Fruit fly (Drosophila melanogaster) whole organism, embryonic: ENCODE measurements around the gene CG18596.

Experiments used
- Abd-B ChIP-seq: fragments of 200-800 bp; sonication (Bioruptor generic); optimal IDR thresholded peaks from 2 replicates; lab custom pipeline; 2018; ENCODE audit warnings: missing biosample characterization, mild to moderate bottlenecking, missing genetic modification characterization, moderate library complexity
- Atf6 ChIP-seq: fragments of 200-800 bp; sonication (Bioruptor generic); IDR thresholded peaks from 2 replicates; pipeline ENCODE4 v1.3.6; 2022; ENCODE audit warnings: missing biosample characterization, missing genetic modification characterization
- Blimp-1 ChIP-seq: fragments of 200-800 bp; sonication (Bioruptor generic); optimal IDR thresholded peaks from 3 replicates; lab custom pipeline; 2018; ENCODE audit warnings: missing biosample characterization, missing genetic modification characterization, mild to moderate bottlenecking, moderate library complexity, missing genetic modification reagents
- C15 ChIP-seq: fragments of 200-800 bp; sonication (Bioruptor generic); IDR thresholded peaks from 3 replicates; pipeline ENCODE4 v1.3.6; 2022; ENCODE audit warnings: missing biosample characterization, missing genetic modification characterization
- CG10366 ChIP-seq: fragments of 200-800 bp; sonication (Bioruptor generic); IDR thresholded peaks from 2 replicates; pipeline ENCODE4 v1.3.6; 2022; ENCODE audit warnings: missing biosample characterization, missing genetic modification characterization
- CG10431 ChIP-seq: fragments of 200-800 bp; sonication (Bioruptor generic); optimal IDR thresholded peaks from 3 replicates; lab custom pipeline; 2018; ENCODE audit warnings: missing biosample characterization, mild to moderate bottlenecking, missing genetic modification characterization
- CG10654 ChIP-seq: fragments of 200-800 bp; sonication (Bioruptor generic); optimal IDR thresholded peaks from 2 replicates; lab custom pipeline; 2016; ENCODE audit warnings: missing biosample characterization, missing genetic modification characterization
- CG10979 ChIP-seq: fragments of 200-800 bp; sonication (Bioruptor generic); optimal IDR thresholded peaks from 2 replicates; lab custom pipeline; 2018; ENCODE audit warnings: missing biosample characterization, mild to moderate bottlenecking, missing genetic modification characterization, moderate library complexity
- CG11085 ChIP-seq: fragments of 200-800 bp; sonication (Bioruptor generic); IDR thresholded peaks from 2 replicates; pipeline ENCODE4 v1.3.6; 2022; ENCODE audit warnings: missing biosample characterization, missing genetic modification characterization
- CG11398 ChIP-seq: fragments of 200-800 bp; sonication (Bioruptor generic); optimal IDR thresholded peaks from 2 replicates; lab custom pipeline; 2016; ENCODE audit warnings: missing biosample characterization, missing genetic modification characterization
- CG11456 ChIP-seq: fragments of 200-800 bp; sonication (Bioruptor generic); IDR thresholded peaks from 3 replicates; pipeline ENCODE4 v1.3.6; 2022; ENCODE audit warnings: missing biosample characterization, missing genetic modification characterization
- CG11695 ChIP-seq: fragments of 200-800 bp; sonication (Bioruptor generic); IDR thresholded peaks from 3 replicates; pipeline ENCODE4 v1.3.6; 2022; ENCODE audit warnings: missing biosample characterization, missing genetic modification characterization
- CG15479 ChIP-seq: fragments of 200-800 bp; sonication (Bioruptor generic); optimal IDR thresholded peaks from 3 replicates; lab custom pipeline; 2019; ENCODE audit warnings: missing biosample characterization, mild to moderate bottlenecking, missing genetic modification characterization, moderate library complexity
- CG17361 ChIP-seq: fragments of 200-800 bp; sonication (Bioruptor generic); IDR thresholded peaks from 3 replicates; pipeline ENCODE4 v1.3.6; 2022; ENCODE audit warnings: missing biosample characterization, missing genetic modification characterization
- CG17385 ChIP-seq: fragments of 200-800 bp; sonication (Bioruptor generic); optimal IDR thresholded peaks from 3 replicates; lab custom pipeline; 2018; ENCODE audit warnings: missing biosample characterization, mild to moderate bottlenecking, missing genetic modification characterization
- CG17568 ChIP-seq: fragments of 200-800 bp; sonication (Bioruptor generic); optimal IDR thresholded peaks from 2 replicates; lab custom pipeline; 2018; ENCODE audit warnings: missing biosample characterization, mild to moderate bottlenecking, missing genetic modification characterization, moderate library complexity
- CG33557 ChIP-seq: fragments of 200-800 bp; sonication (Bioruptor generic); optimal IDR thresholded peaks from 2 replicates; lab custom pipeline; 2019; ENCODE audit warnings: missing biosample characterization, mild to moderate bottlenecking, missing genetic modification characterization, moderate library complexity
- CG34224 ChIP-seq: fragments of 200-800 bp; sonication (Bioruptor generic); IDR thresholded peaks from 3 replicates; pipeline ENCODE4 v1.3.6; 2022; ENCODE audit warnings: missing biosample characterization, missing genetic modification characterization; ENCODE audit not compliant: partially characterized antibody
- CG4282 ChIP-seq: fragments of 200-800 bp; sonication (Bioruptor generic); optimal IDR thresholded peaks from 2 replicates; lab custom pipeline; 2016; ENCODE audit warnings: missing biosample characterization, missing genetic modification characterization
- CG6791 ChIP-seq: fragments of 200-800 bp; sonication (Bioruptor generic); IDR thresholded peaks from 3 replicates; pipeline ENCODE4 v1.3.6; 2022; ENCODE audit warnings: missing biosample characterization, missing genetic modification characterization; ENCODE audit not compliant: partially characterized antibody
- CG6854 ChIP-seq: fragments of 200-800 bp; sonication (Bioruptor generic); optimal IDR thresholded peaks from 3 replicates; lab custom pipeline; 2017; ENCODE audit warnings: missing biosample characterization, mild to moderate bottlenecking, missing genetic modification characterization
- CG7372 ChIP-seq: fragments of 200-800 bp; sonication (Bioruptor generic); IDR thresholded peaks from 2 replicates; pipeline ENCODE4 v1.3.6; 2022; ENCODE audit warnings: missing biosample characterization, missing genetic modification characterization
- CG8388 ChIP-seq: fragments of 200-800 bp; sonication (Bioruptor generic); optimal IDR thresholded peaks from 2 replicates; lab custom pipeline; 2019; ENCODE audit warnings: missing biosample characterization, mild to moderate bottlenecking, missing genetic modification characterization, moderate library complexity
- CrebB ChIP-seq: fragments of 200-800 bp; sonication (Bioruptor generic); optimal IDR thresholded peaks from 3 replicates; lab custom pipeline; 2018; ENCODE audit warnings: missing biosample characterization, mild to moderate bottlenecking, missing genetic modification characterization
- Dbx ChIP-seq: fragments of 200-800 bp; sonication (Bioruptor generic); IDR thresholded peaks from 3 replicates; pipeline ENCODE4 v1.3.6; 2022; ENCODE audit warnings: missing biosample characterization, missing genetic modification characterization
- Dfd ChIP-seq, 2 experiments: fragments of >200 bp; optimal IDR thresholded peaks; 2 replicates each; lab custom pipeline; 2017; ENCODE audit warnings: missing biosample characterization in 2 of 2, missing genetic modification characterization in 2 of 2
- E2f2 ChIP-seq: fragments of 200-800 bp; sonication (Bioruptor generic); IDR thresholded peaks from 2 replicates; pipeline ENCODE4 v1.3.6; 2022; ENCODE audit warnings: missing biosample characterization, missing genetic modification characterization
- Eip74EF ChIP-seq, 2 experiments: fragments of 200-800 bp in 1 of 2; fragments of >200 bp in 1 of 2; sonication (Bioruptor generic) in 1 of 2; optimal IDR thresholded peaks; 2 replicates each; lab custom pipeline; 2017 to 2019; ENCODE audit warnings: missing biosample characterization in 2 of 2, missing genetic modification characterization in 2 of 2, mild to moderate bottlenecking in 1 of 2, moderate library complexity in 1 of 2
- Ets97D ChIP-seq: fragments of 200-800 bp; sonication (Bioruptor generic); optimal IDR thresholded peaks from 3 replicates; lab custom pipeline; 2016; ENCODE audit warnings: missing biosample characterization, missing genetic modification characterization
- Gsc ChIP-seq: fragments of 200-800 bp; sonication (Bioruptor generic); IDR thresholded peaks from 2 replicates; pipeline ENCODE4 v1.3.6; 2022; ENCODE audit warnings: missing biosample characterization, missing genetic modification characterization
- HLH3B ChIP-seq: fragments of 200-800 bp; sonication (Bioruptor generic); IDR thresholded peaks from 2 replicates; pipeline ENCODE4 v1.3.6; 2022; ENCODE audit warnings: missing biosample characterization, missing genetic modification characterization
- Hmr ChIP-seq: fragments of 200-800 bp; sonication (Bioruptor generic); optimal IDR thresholded peaks from 3 replicates; lab custom pipeline; 2017; ENCODE audit warnings: mild to moderate bottlenecking, missing biosample characterization, missing genetic modification reagents, missing genetic modification characterization
- Jarid2 ChIP-seq: fragments of 200-800 bp; sonication (Bioruptor generic); optimal IDR thresholded peaks from 3 replicates; lab custom pipeline; 2017; ENCODE audit warnings: mild to moderate bottlenecking, missing biosample characterization, missing genetic modification reagents, missing genetic modification characterization
- Kr ChIP-seq: fragments of 200-800 bp; sonication (Bioruptor generic); optimal IDR thresholded peaks from 2 replicates; lab custom pipeline; 2017; ENCODE audit warnings: missing biosample characterization, mild to moderate bottlenecking, missing genetic modification characterization
- Meics ChIP-seq: fragments of 200-800 bp; sonication (Bioruptor generic); optimal IDR thresholded peaks from 2 replicates; lab custom pipeline; 2017; ENCODE audit warnings: missing biosample characterization, mild to moderate bottlenecking, missing genetic modification characterization
- Mes4 ChIP-seq: fragments of 200-800 bp; sonication (Bioruptor generic); optimal IDR thresholded peaks from 2 replicates; lab custom pipeline; 2016; ENCODE audit warnings: missing biosample characterization, missing genetic modification characterization
- NC2α ChIP-seq: fragments of 200-800 bp; sonication (Bioruptor generic); optimal IDR thresholded peaks from 2 replicates; lab custom pipeline; 2016; ENCODE audit warnings: missing biosample characterization, missing genetic modification characterization
- Ptx1 ChIP-seq: fragments of 200-800 bp; sonication (Bioruptor generic); IDR thresholded peaks from 2 replicates; pipeline ENCODE4 v1.3.6; 2022; ENCODE audit warnings: missing biosample characterization, missing genetic modification characterization
- Tbp ChIP-seq: fragments of >200 bp; optimal IDR thresholded peaks from 2 replicates; lab custom pipeline; 2018; ENCODE audit warnings: missing biosample characterization, missing genetic modification characterization
- bigmax ChIP-seq: fragments of 200-800 bp; sonication (Bioruptor generic); optimal IDR thresholded peaks from 2 replicates; lab custom pipeline; 2018; ENCODE audit warnings: missing biosample characterization, mild to moderate bottlenecking, missing genetic modification characterization
- ci ChIP-seq: fragments of 200-800 bp; sonication (Bioruptor generic); IDR thresholded peaks from 3 replicates; pipeline ENCODE4 v1.3.6; 2022; ENCODE audit warnings: missing biosample characterization, missing genetic modification characterization
- croc ChIP-seq: fragments of 200-800 bp; sonication (Bioruptor generic); conservative IDR thresholded peaks from 3 replicates; pipeline ENCODE4 v1.3.6; 2022; ENCODE audit warnings: missing biosample characterization, missing genetic modification characterization
- ems ChIP-seq: fragments of 200-800 bp; sonication (Bioruptor generic); optimal IDR thresholded peaks from 3 replicates; lab custom pipeline; 2016; ENCODE audit warnings: missing biosample characterization, missing genetic modification characterization
- gcm2 ChIP-seq: fragments of 200-800 bp; sonication (Bioruptor generic); optimal IDR thresholded peaks from 2 replicates; lab custom pipeline; 2016; ENCODE audit warnings: missing biosample characterization, missing genetic modification characterization
- ken ChIP-seq: fragments of 200-800 bp; sonication (Bioruptor generic); IDR thresholded peaks from 3 replicates; pipeline ENCODE4 v1.3.6; 2022; ENCODE audit warnings: missing biosample characterization, missing genetic modification characterization
- pfk ChIP-seq: fragments of 200-800 bp; sonication (Bioruptor generic); optimal IDR thresholded peaks from 2 replicates; lab custom pipeline; 2018; ENCODE audit warnings: missing biosample characterization, mild to moderate bottlenecking, missing genetic modification characterization, moderate library complexity
- sna ChIP-seq: fragments of 200-800 bp; sonication (Bioruptor generic); IDR thresholded peaks from 2 replicates; pipeline ENCODE4 v1.3.6; 2022; ENCODE audit warnings: missing biosample characterization, missing genetic modification characterization; ENCODE audit not compliant: partially characterized antibody
- sob ChIP-seq: fragments of 200-800 bp; sonication (Bioruptor generic); IDR thresholded peaks from 2 replicates; pipeline ENCODE4 v1.3.6; 2022; ENCODE audit warnings: missing biosample characterization, missing genetic modification characterization
- tin ChIP-seq: fragments of 200-800 bp; sonication (Bioruptor generic); optimal IDR thresholded peaks from 3 replicates; lab custom pipeline; 2016; ENCODE audit warnings: missing biosample characterization, missing genetic modification characterization
- wdn ChIP-seq: fragments of 200-800 bp; sonication (Bioruptor generic); IDR thresholded peaks from 2 replicates; pipeline ENCODE4 v1.3.6; 2022; ENCODE audit warnings: missing biosample characterization, missing genetic modification characterization

The CG18596 gene

dm6 chr3R:22368077-22368776 lies 7.5 kb upstream of the CG18596 start (continued):
- no peak for TF ChIP-seq NC2α (GFP tag; lab: Kevin White, UChicago)
- TF ChIP-seq Tbp (GFP tag; lab: Kevin White, UChicago): no peak
- no peak for TF ChIP-seq CG11398 (GFP tag; lab: Kevin White, UChicago)
- TF ChIP-seq Mes4 (GFP tag; lab: Kevin White, UChicago): no peak
- TF ChIP-seq CG11085: no peak
- TF ChIP-seq Meics (GFP tag; lab: Kevin White, UChicago): no peak
- no peak for TF ChIP-seq Jarid2
- no peak for TF ChIP-seq pfk (GFP tag; lab: Kevin White, UChicago)
- no peak for TF ChIP-seq wdn
- no peak for TF ChIP-seq Gsc (GFP tag; lab: Robert Waterston, UW)
- TF ChIP-seq CG34224 (GFP tag; lab: Robert Waterston, UW): no peak
- no peak for TF ChIP-seq bigmax (GFP tag; lab: Kevin White, UChicago)
- no peak for TF ChIP-seq CG7372
- no peak for TF ChIP-seq Dfd (GFP tag; optimal IDR thresholded peaks at IDR 0.05; lab: Kevin White, UChicago)
- no peak for TF ChIP-seq Atf6
- no peak for TF ChIP-seq CG11456
- no peak for TF ChIP-seq Eip74EF (GFP tag; optimal IDR thresholded peaks at IDR 0.05; lab: Kevin White, UChicago)
- no peak for TF ChIP-seq CG10979
- TF ChIP-seq CG10654 (GFP tag; lab: Kevin White, UChicago): no peak
- no peak for TF ChIP-seq croc (GFP tag; lab: Robert Waterston, UW)
- TF ChIP-seq Ptx1 (GFP tag; lab: Robert Waterston, UW): peak; percentile 5; the same call in 1 of the 2 replicates
- TF ChIP-seq Blimp-1 (GFP tag; lab: Kevin White, UChicago): peak; percentile 96
- TF ChIP-seq C15 (GFP tag; lab: Robert Waterston, UW): no peak
- no peak for TF ChIP-seq CG17385 (GFP tag; lab: Kevin White, UChicago)
- TF ChIP-seq Abd-B (GFP tag; lab: Kevin White, UChicago): no peak
- TF ChIP-seq CG11695 (GFP tag; lab: Robert Waterston, UW): no peak
- no peak for TF ChIP-seq CG33557 (GFP tag; lab: Kevin White, UChicago)
- TF ChIP-seq Ets97D (GFP tag; lab: Kevin White, UChicago): no peak
- no peak for TF ChIP-seq CG17361 (GFP tag; lab: Robert Waterston, UW)
- no peak for TF ChIP-seq ems (GFP tag; lab: Kevin White, UChicago)
- TF ChIP-seq tin: no peak
- no peak for TF ChIP-seq CG6791 (GFP tag; lab: Robert Waterston, UW)
- no peak for TF ChIP-seq Hmr (GFP tag; lab: Kevin White, UChicago)
- no peak for TF ChIP-seq CG8388 (GFP tag; lab: Kevin White, UChicago)
- no peak for TF ChIP-seq CG15479 (GFP tag; lab: Kevin White, UChicago)
- TF ChIP-seq CG10431 (GFP tag; lab: Kevin White, UChicago): no peak
- no peak for TF ChIP-seq CrebB (tag; lab: Kevin White, UChicago)
- TF ChIP-seq CG10366 (GFP tag; lab: Robert Waterston, UW): no peak
- TF ChIP-seq Dbx: no peak
- TF ChIP-seq gcm2: no peak
- 0 out of 3 replicates have a peak, but pooled peaks have one; percentile 29 for TF ChIP-seq ken
- TF ChIP-seq Kr (GFP tag; lab: Kevin White, UChicago): no peak
- TF ChIP-seq sob (GFP tag; lab: Robert Waterston, UW): 0 out of 2 replicates have a peak, but pooled peaks have one; percentile 27
- no peak for TF ChIP-seq CG17568 (GFP tag; lab: Kevin White, UChicago)
- TF ChIP-seq HLH3B (GFP tag; lab: Robert Waterston, UW): no peak
- peak; percentile 72 for TF ChIP-seq sna (GFP tag; lab: Robert Waterston, UW)
- no peak for TF ChIP-seq E2f2 (GFP tag; lab: Robert Waterston, UW)
- TF ChIP-seq CG6854 (GFP tag; lab: Kevin White, UChicago): no peak
- no peak for TF ChIP-seq CG4282 (GFP tag; lab: Kevin White, UChicago)
- no peak for TF ChIP-seq ci (GFP tag; lab: Robert Waterston, UW)
